Worm (Caenorhabditis elegans): ENCODE measurements around the gene faah-1.

Gene faah-1

ce11 chrIV:8138984-8139383, 20.2 kb upstream of the faah-1 start, which contains the start of gene pmk-3:
Gene pmk-3 (plus strand): TSS chrIV:8139219.
- TF ChIP-seq skn-1 (tag; optimal IDR thresholded peaks at IDR 0.05) (no peak), fos-1 (tag; optimal IDR thresholded peaks at IDR 0.05) (peak; percentile 96)

- TF ChIP-seq lin-11 (tag; optimal IDR thresholded peaks at IDR 0.05), result no peak
- TF ChIP-seq nhr-129 (tag; optimal IDR thresholded peaks at IDR 0.05), result no peak
- no peak for TF ChIP-seq Y55F3AM.14 (GFP tag; optimal IDR thresholded peaks at IDR 0.05)
- no peak for TF ChIP-seq skn-1 (tag; optimal IDR thresholded peaks at IDR 0.05)
- no peak for TF ChIP-seq nhr-23 (tag; optimal IDR thresholded peaks at IDR 0.05)
- no peak for TF ChIP-seq mab-5 (tag; optimal IDR thresholded peaks at IDR 0.05)
- no peak for TF ChIP-seq egl-27 (tag; optimal IDR thresholded peaks at IDR 0.05)
- no peak for TF ChIP-seq lin-39 (tag; optimal IDR thresholded peaks at IDR 0.05)
- no peak for TF ChIP-seq nhr-6 (tag; optimal IDR thresholded peaks at IDR 0.05)
- TF ChIP-seq F13H6.1 (tag; optimal IDR thresholded peaks at IDR 0.05), result no peak
- peak; percentile 47 for TF ChIP-seq dmd-4 (tag; optimal IDR thresholded peaks at IDR 0.05)
- peak; percentile 67 for TF ChIP-seq C34F6.9 (tag; optimal IDR thresholded peaks at IDR 0.05)
- no peak for TF ChIP-seq nhr-10 (tag; optimal IDR thresholded peaks at IDR 0.05)
- TF ChIP-seq crh-2 (tag; optimal IDR thresholded peaks at IDR 0.05), result peak; percentile 52
- no peak for TF ChIP-seq mdl-1 (tag; optimal IDR thresholded peaks at IDR 0.05)
- TF ChIP-seq alr-1 (tag; optimal IDR thresholded peaks at IDR 0.05), result no peak
- TF ChIP-seq unc-55 (GFP tag; optimal IDR thresholded peaks at IDR 0.05), result peak; percentile 46
- TF ChIP-seq nhr-25 (tag; optimal IDR thresholded peaks at IDR 0.05), result no peak
- no peak for TF ChIP-seq aly-2 (tag; optimal IDR thresholded peaks at IDR 0.05)
- TF ChIP-seq nhr-237 (tag; optimal IDR thresholded peaks at IDR 0.05), result no peak
- TF ChIP-seq ceh-16 (tag; optimal IDR thresholded peaks at IDR 0.05), result no peak
- no peak for TF ChIP-seq R02D3.7 (tag; optimal IDR thresholded peaks at IDR 0.05)
- no peak for TF ChIP-seq ztf-4 (tag; optimal IDR thresholded peaks at IDR 0.05)
- TF ChIP-seq fos-1 (tag; optimal IDR thresholded peaks at IDR 0.05), result peak; percentile 54
- no peak for TF ChIP-seq gmeb-1 (tag; optimal IDR thresholded peaks at IDR 0.05)
- TF ChIP-seq ceh-82 (tag; optimal IDR thresholded peaks at IDR 0.05), result no peak
- peak; percentile 4 for TF ChIP-seq snpc-4 (tag; optimal IDR thresholded peaks at IDR 0.05)
- no peak for TF ChIP-seq elt-3 (tag; optimal IDR thresholded peaks at IDR 0.05)
- TF ChIP-seq nhr-12 (tag; optimal IDR thresholded peaks at IDR 0.05), result no peak
- no peak for TF ChIP-seq ama-1 (optimal IDR thresholded peaks at IDR 0.05)
- no peak for TF ChIP-seq ztf-1 (GFP tag; conservative IDR thresholded peaks at IDR 0.05)
- TF ChIP-seq nhr-21 (tag; optimal IDR thresholded peaks at IDR 0.05), result no peak
- TF ChIP-seq blmp-1 (tag; optimal IDR thresholded peaks at IDR 0.05; ENCODE audit: insufficient read depth), result no peak
- no peak for TF ChIP-seq peb-1 (tag; optimal IDR thresholded peaks at IDR 0.05)
- TF ChIP-seq sem-4 (tag; optimal IDR thresholded peaks at IDR 0.05), result no peak
- TF ChIP-seq nhr-77 (tag; optimal IDR thresholded peaks at IDR 0.05), result no peak
- no peak for TF ChIP-seq sma-3 (GFP tag; optimal IDR thresholded peaks at IDR 0.05)
- TF ChIP-seq mbf-1 (tag; optimal IDR thresholded peaks at IDR 0.05), result no peak
- TF ChIP-seq lsy-2 (tag; optimal IDR thresholded peaks at IDR 0.05), result peak in 1 of 2 experiments; percentile 54
- TF ChIP-seq ztf-11 (tag; optimal IDR thresholded peaks at IDR 0.05), result no peak
- no peak for TF ChIP-seq ZK546.5 (tag; optimal IDR thresholded peaks at IDR 0.05)
- TF ChIP-seq unc-62 (GFP tag; optimal IDR thresholded peaks at IDR 0.05), result no peak
- peak; percentile 24 for TF ChIP-seq lin-13 (GFP tag; optimal IDR thresholded peaks at IDR 0.05)
- TF ChIP-seq unc-39 (tag; optimal IDR thresholded peaks at IDR 0.05), result no peak
- no peak for TF ChIP-seq sma-9 (GFP tag; optimal IDR thresholded peaks at IDR 0.05)
- TF ChIP-seq sma-9 (tag; optimal IDR thresholded peaks at IDR 0.05), result no peak
- TF ChIP-seq zag-1 (tag; optimal IDR thresholded peaks at IDR 0.05), result no peak
- TF ChIP-seq nhr-11 (tag; optimal IDR thresholded peaks at IDR 0.05), result no peak
- TF ChIP-seq elt-1 (tag; optimal IDR thresholded peaks at IDR 0.05), result no peak
Measured at ce11 chrIV:8142735-8143550, 16.2 kb upstream of the faah-1 start, which contains the start of gene pmk-2. Gene pmk-2 (plus strand): TSS chrIV:8143500.
